Worm (Caenorhabditis elegans) whole organism, L1 larva: ENCODE data around the gene F07G6.10.

Experiments used
- C04F5.9 ChIP-seq: sonication (generic microtip); optimal IDR thresholded peaks from 2 replicates; lab custom pipeline; 2016; ENCODE audit warnings: missing genetic modification characterization, missing compliant biosample characterization
- C16A3.4 ChIP-seq: fragments of 150-350 bp; optimal IDR thresholded peaks from 2 replicates; lab custom pipeline; 2014; ENCODE audit warnings: missing biosample characterization, missing genetic modification characterization
- C34B4.2 ChIP-seq: sonication (generic microtip); optimal IDR thresholded peaks from 2 replicates; lab custom pipeline; 2017; ENCODE audit warnings: mild to moderate bottlenecking, missing genetic modification characterization, missing compliant biosample characterization
- F16B12.6 ChIP-seq: fragments of 150-350 bp; optimal IDR thresholded peaks from 2 replicates; lab custom pipeline; 2014; ENCODE audit warnings: missing biosample characterization, missing genetic modification characterization
- Y116A8C.19 ChIP-seq: sonication (generic microtip); optimal IDR thresholded peaks from 2 replicates; lab custom pipeline; 2016; ENCODE audit warnings: missing compliant biosample characterization, missing genetic modification characterization, borderline replicate concordance
- aha-1 ChIP-seq: fragments of 150-350 bp; optimal IDR thresholded peaks from 2 replicates; lab custom pipeline; 2014; ENCODE audit warnings: missing biosample characterization, missing genetic modification characterization
- alr-1 ChIP-seq: fragments of 200-800 bp; sonication (Bioruptor generic); optimal IDR thresholded peaks from 2 replicates; lab custom pipeline; 2018; ENCODE audit warnings: borderline replicate concordance, mild to moderate bottlenecking, missing genetic modification characterization, missing compliant biosample characterization
- aly-2 ChIP-seq: fragments of 150-350 bp; optimal IDR thresholded peaks from 2 replicates; lab custom pipeline; 2014; ENCODE audit warnings: missing biosample characterization, missing genetic modification characterization
- ama-1 ChIP-seq: fragments of 150-350 bp; optimal IDR thresholded peaks from 2 replicates; lab custom pipeline; 2014
- ceh-63 ChIP-seq: fragments of 200-800 bp; sonication (Bioruptor generic); optimal IDR thresholded peaks from 2 replicates; lab custom pipeline; 2018; ENCODE audit warnings: mild to moderate bottlenecking, missing genetic modification characterization, missing compliant biosample characterization
- ceh-90 ChIP-seq: sonication (generic microtip); optimal IDR thresholded peaks from 2 replicates; lab custom pipeline; 2016; ENCODE audit warnings: missing genetic modification characterization, missing compliant biosample characterization
- efl-1 ChIP-seq, 4 experiments: fragments of 150-350 bp; optimal IDR thresholded peaks in 3 of 4; peaks in 1 of 4; 1 replicate in 1 of 4; 2 replicates in 3 of 4; lab custom pipeline; 2014; ENCODE audit warnings: missing biosample characterization in 2 of 4, missing genetic modification characterization in 2 of 4, missing genetic modification reagents in 2 of 4
- elt-2 ChIP-seq: sonication (generic microtip); optimal IDR thresholded peaks from 2 replicates; lab custom pipeline; 2016; ENCODE audit warnings: missing genetic modification characterization, mild to moderate bottlenecking, inconsistent platforms, missing compliant biosample characterization, missing genetic modification reagents
- ets-5 ChIP-seq: fragments of 200-800 bp; sonication (Bioruptor generic); IDR thresholded peaks from 2 replicates; pipeline ENCODE4 v1.3.6; 2022; ENCODE audit warnings: missing genetic modification characterization, missing compliant biosample characterization
- fkh-4 ChIP-seq: sonication (generic microtip); optimal IDR thresholded peaks from 2 replicates; lab custom pipeline; 2016; ENCODE audit warnings: missing compliant biosample characterization, missing genetic modification characterization, borderline replicate concordance
- fkh-8 ChIP-seq: sonication (generic microtip); optimal IDR thresholded peaks from 2 replicates; lab custom pipeline; 2016; ENCODE audit warnings: mild to moderate bottlenecking, missing genetic modification characterization, missing compliant biosample characterization
- hlh-4 ChIP-seq: sonication (generic microtip); optimal IDR thresholded peaks from 2 replicates; lab custom pipeline; 2016; ENCODE audit warnings: mild to moderate bottlenecking, missing genetic modification characterization, missing compliant biosample characterization
- irx-1 ChIP-seq: sonication (generic microtip); optimal IDR thresholded peaks from 2 replicates; lab custom pipeline; 2016; ENCODE audit warnings: missing genetic modification characterization, missing compliant biosample characterization
- jun-1 ChIP-seq: fragments of 150-350 bp; optimal IDR thresholded peaks from 2 replicates; lab custom pipeline; 2014; ENCODE audit warnings: missing biosample characterization, missing genetic modification reagents, missing genetic modification characterization
- lin-14 ChIP-seq: fragments of 200-800 bp; sonication (Bioruptor generic); optimal IDR thresholded peaks from 2 replicates; lab custom pipeline; 2018; ENCODE audit warnings: mild to moderate bottlenecking, missing genetic modification characterization, moderate library complexity, missing compliant biosample characterization
- lin-39 ChIP-seq: fragments of 150-350 bp; optimal IDR thresholded peaks from 2 replicates; lab custom pipeline; 2014; ENCODE audit warnings: missing biosample characterization, missing genetic modification reagents, missing genetic modification characterization
- mdl-1 ChIP-seq, 2 experiments: fragments of 150-350 bp; optimal IDR thresholded peaks; 2 replicates each; lab custom pipeline; 2014 to 2017; ENCODE audit warnings: missing biosample characterization in 2 of 2, missing genetic modification characterization in 2 of 2, inconsistent platforms in 1 of 2
- mep-1 ChIP-seq: fragments of 150-350 bp; optimal IDR thresholded peaks from 2 replicates; lab custom pipeline; 2014; ENCODE audit warnings: missing biosample characterization, missing genetic modification characterization
- nhr-71 ChIP-seq: sonication (generic microtip); optimal IDR thresholded peaks from 2 replicates; lab custom pipeline; 2016; ENCODE audit warnings: mild to moderate bottlenecking, missing genetic modification characterization, moderate library complexity, missing compliant biosample characterization
- nhr-77 ChIP-seq: fragments of 150-350 bp; optimal IDR thresholded peaks from 2 replicates; lab custom pipeline; 2014; ENCODE audit warnings: missing biosample characterization, missing genetic modification characterization
- pag-3 ChIP-seq: sonication (generic microtip); optimal IDR thresholded peaks from 2 replicates; lab custom pipeline; 2017; ENCODE audit warnings: missing genetic modification characterization, mild to moderate bottlenecking, missing compliant biosample characterization, antibody characterized with exemption, borderline replicate concordance; ENCODE audit not compliant: insufficient read depth
- pqm-1 ChIP-seq: sonication (generic microtip); optimal IDR thresholded peaks from 3 replicates; lab custom pipeline; 2017; ENCODE audit warnings: missing biosample characterization, missing genetic modification characterization
- rnt-1 ChIP-seq: sonication (generic microtip); optimal IDR thresholded peaks from 2 replicates; lab custom pipeline; 2016; ENCODE audit warnings: mild to moderate bottlenecking, missing genetic modification characterization, moderate library complexity, missing compliant biosample characterization
- skn-1 ChIP-seq: fragments of 150-350 bp; optimal IDR thresholded peaks from 2 replicates; lab custom pipeline; 2014; ENCODE audit warnings: missing biosample characterization, missing genetic modification characterization
- snu-23 ChIP-seq: sonication (generic microtip); optimal IDR thresholded peaks from 2 replicates; lab custom pipeline; 2016; ENCODE audit warnings: missing genetic modification characterization, missing compliant biosample characterization
- sptf-1 ChIP-seq: fragments of 150-350 bp; optimal IDR thresholded peaks from 2 replicates; lab custom pipeline; 2014; ENCODE audit warnings: missing biosample characterization, missing genetic modification characterization
- tbx-2 ChIP-seq: sonication (generic microtip); optimal IDR thresholded peaks from 2 replicates; lab custom pipeline; 2016; ENCODE audit warnings: missing genetic modification characterization, missing compliant biosample characterization
- tlp-1 ChIP-seq: fragments of 150-350 bp; optimal IDR thresholded peaks from 2 replicates; lab custom pipeline; 2014; ENCODE audit warnings: missing biosample characterization, missing genetic modification characterization
- unc-30 ChIP-seq: sonication (generic microtip); optimal IDR thresholded peaks from 2 replicates; lab custom pipeline; 2017; ENCODE audit warnings: missing biosample characterization, missing genetic modification characterization
- vab-15 ChIP-seq: sonication (generic microtip); optimal IDR thresholded peaks from 2 replicates; lab custom pipeline; 2017; ENCODE audit warnings: missing genotype, mild to moderate bottlenecking, missing genetic modification characterization, missing compliant biosample characterization
- xbp-1 ChIP-seq: sonication (generic microtip); optimal IDR thresholded peaks from 2 replicates; lab custom pipeline; 2016; ENCODE audit warnings: missing genetic modification characterization, missing compliant biosample characterization

The F07G6.10 gene

DNA sequence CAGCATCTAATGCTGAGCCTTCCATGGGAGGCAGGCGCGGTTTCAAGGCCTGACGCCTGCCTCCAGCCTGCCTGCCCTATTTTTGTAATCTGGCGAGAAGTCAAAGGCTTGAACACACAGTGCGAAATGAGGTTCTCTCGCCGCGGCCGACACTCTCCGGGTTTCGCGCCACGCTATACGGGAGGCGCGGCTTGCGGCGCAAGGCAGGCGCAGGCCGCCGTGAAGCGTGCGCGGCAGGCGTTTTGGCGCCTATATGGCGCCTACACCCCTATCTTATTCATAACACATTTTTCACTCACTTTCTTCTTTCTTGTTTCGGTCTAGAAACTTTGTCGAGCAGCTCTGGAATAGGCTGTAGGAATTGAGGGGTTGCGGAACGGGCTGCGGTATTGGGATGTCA lies 34.7 kb upstream of the F07G6.10 start:
- TF ChIP-seq pag-3 (tag; lab: Kevin White, UChicago) (no peak), Y116A8C.19 (tag; lab: Kevin White, UChicago) (no peak), mdl-1 (tag; optimal IDR thresholded peaks at IDR 0.05; lab: Kevin White, UChicago) (no peak), hlh-4 (no peak), nhr-71 (no peak)

DNA sequence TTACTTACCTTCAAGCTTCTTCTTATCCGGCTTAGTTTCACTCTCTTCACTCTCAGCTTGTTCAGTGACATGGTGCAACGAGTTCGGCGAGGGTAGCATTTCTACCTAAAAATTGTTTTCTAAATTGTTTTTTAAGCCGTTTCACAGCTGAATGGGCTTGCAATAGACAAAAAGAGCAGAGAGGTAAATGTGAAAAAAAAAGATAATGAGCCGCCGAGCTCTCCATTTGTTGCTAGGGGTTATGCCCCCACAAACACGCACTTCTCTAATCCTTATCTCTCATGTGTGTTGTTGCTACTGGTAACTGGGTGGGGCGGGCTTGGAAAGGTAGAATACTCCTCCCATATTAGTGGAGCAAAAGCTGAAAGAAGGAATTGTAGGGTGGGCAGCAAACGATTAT lies 33.9 kb upstream of the F07G6.10 start, which contains the start of gene C36C9.5:
TSS of gene C36C9.5 (minus strand) at position 101 of the 400 bp plus-strand sequence.
- TF ChIP-seq nhr-71 (no peak), C16A3.4 (no peak), tbx-2 (tag; lab: Kevin White, UChicago) (no peak), ceh-63 (GFP tag; lab: Kevin White, UChicago) (no peak), tlp-1 (tag; lab: Kevin White, UChicago) (no peak), skn-1 (tag; lab: Kevin White, UChicago) (no peak), rnt-1 (no peak), C34B4.2 (no peak), nhr-77 (tag; lab: Kevin White, UChicago) (no peak), pqm-1 (tag; lab: Kevin White, UChicago) (no peak), fkh-8 (tag; lab: Kevin White, UChicago) (no peak), aha-1 (tag; lab: Kevin White, UChicago) (no peak), fkh-4 (tag; lab: Kevin White, UChicago) (no peak), jun-1 (tag; lab: Kevin White, UChicago) (no peak), xbp-1 (tag; lab: Kevin White, UChicago) (no peak), ama-1 (lab: Kevin White, UChicago) (no peak), C04F5.9 (tag; lab: Kevin White, UChicago) (no peak)

DNA sequence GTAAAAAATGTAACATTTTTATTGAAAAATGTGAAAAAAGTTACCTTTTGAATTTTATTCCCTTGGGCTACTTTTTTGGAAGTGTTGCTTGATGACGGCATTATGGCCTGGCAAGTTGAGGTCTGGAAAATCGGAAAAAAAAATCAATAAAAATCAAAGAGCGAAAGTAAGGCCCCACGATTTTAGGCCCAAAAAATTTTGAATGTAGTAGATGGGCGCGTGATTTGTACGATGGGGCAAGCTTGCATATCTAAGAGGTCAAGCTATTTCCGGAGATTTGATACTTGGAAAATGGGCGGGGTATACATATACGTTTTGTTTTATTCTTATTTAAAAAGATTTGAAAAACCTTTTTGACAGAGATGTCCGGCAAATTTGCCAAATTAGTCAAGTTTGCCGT lies 31.2 kb upstream of the F07G6.10 start, which contains the start of gene F07G6.5:
TSS of gene F07G6.5 (minus strand) at position 101 of the 400 bp plus-strand sequence.
- TF ChIP-seq fkh-4 (tag; lab: Kevin White, UChicago) (no peak), sptf-1 (no peak), alr-1 (tag; lab: Kevin White, UChicago) (no peak), ets-5 (GFP tag; lab: Robert Waterston, UW) (no peak), lin-39 (tag; lab: Kevin White, UChicago) (no peak), unc-30 (tag; lab: Kevin White, UChicago) (no peak), elt-2 (tag; lab: Kevin White, UChicago) (no peak), ceh-63 (GFP tag; lab: Kevin White, UChicago) (no peak), efl-1 (optimal IDR thresholded peaks at IDR 0.05; lab: Kevin White, UChicago) (no peak), efl-1 (GFP tag; optimal IDR thresholded peaks at IDR 0.05 in 1 of 2; lab: Kevin White, UChicago) (no peak), snu-23 (GFP tag; lab: Kevin White, UChicago) (no peak), nhr-71 (no peak), lin-14 (GFP tag; lab: Kevin White, UChicago) (no peak), vab-15 (no peak), F16B12.6 (no peak)

DNA sequence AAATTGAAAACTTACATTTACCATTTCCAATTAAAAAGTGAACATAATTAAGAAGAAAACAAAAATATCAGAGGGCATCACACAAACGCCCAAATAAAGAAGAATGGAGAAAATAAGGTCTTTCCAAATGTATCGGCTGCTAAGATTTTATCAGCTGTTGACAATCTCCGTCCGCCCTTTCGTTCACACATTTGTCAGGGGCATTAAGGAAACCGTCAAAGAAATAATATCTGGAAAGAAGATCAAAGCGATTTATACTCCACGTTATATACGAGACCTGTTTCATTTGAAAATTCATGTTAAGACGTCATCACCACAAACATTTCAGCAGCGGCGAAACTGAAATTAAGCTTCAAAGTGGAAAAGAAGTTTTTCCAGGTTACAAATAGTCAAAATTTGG lies 25.2 kb upstream of the F07G6.10 start, which contains the start of gene fbxa-52:
TSS of gene fbxa-52 (minus strand) at position 101 of the 400 bp plus-strand sequence.
- no peak for TF ChIP-seq ceh-90
- TF ChIP-seq, all 84 proteins: peak for 0

DNA sequence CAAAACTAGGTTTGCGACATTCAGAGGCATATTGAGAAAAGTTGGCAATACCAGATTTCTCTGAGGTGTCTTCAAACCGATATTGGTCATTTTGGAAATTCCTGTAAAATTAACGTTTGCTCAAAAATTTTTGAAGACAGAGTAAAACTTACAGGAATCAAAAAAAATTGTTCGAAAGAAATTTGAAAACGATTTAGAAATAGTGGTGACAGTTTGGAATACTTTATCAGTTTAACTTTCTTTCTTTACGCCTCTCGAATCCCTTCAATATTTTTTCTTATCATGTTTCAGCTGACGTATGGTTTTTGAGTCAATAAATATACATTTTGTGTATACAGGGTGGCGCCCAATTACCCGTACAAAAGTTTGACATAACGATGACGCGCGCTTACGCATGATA lies 19.2 kb upstream of the F07G6.10 start, which contains the start of gene fbxa-53:
TSS of gene fbxa-53 (minus strand) at position 101 of the 400 bp plus-strand sequence.
- TF ChIP-seq aly-2 (tag; lab: Kevin White, UChicago) (no peak), mep-1 (tag; lab: Kevin White, UChicago) (no peak), irx-1 (tag; lab: Kevin White, UChicago) (no peak)
